Fruit fly (Drosophila melanogaster): Measurements from ENCODE around the gene mus312.

dm6 chr3L:7371290-7371689, 42.4 kb downstream of the mus312 start:
- no peak for TF ChIP-seq Sox102F (GFP tag; optimal IDR thresholded peaks at IDR 0.05)
- no peak for TF ChIP-seq crp (GFP tag; optimal IDR thresholded peaks at IDR 0.05)
- no peak for TF ChIP-seq Mad (GFP tag; optimal IDR thresholded peaks at IDR 0.05)
- no peak for TF ChIP-seq CG8478 (optimal IDR thresholded peaks at IDR 0.05)
- no peak for TF ChIP-seq MESR4 (GFP tag; optimal IDR thresholded peaks at IDR 0.05)
- TF ChIP-seq lbe (GFP tag; optimal IDR thresholded peaks at IDR 0.05) = no peak
- no peak for TF ChIP-seq bowl (GFP tag; IDR thresholded peaks at IDR 0.05)
- no peak for TF ChIP-seq Atf3 (GFP tag; optimal IDR thresholded peaks at IDR 0.05)
- no peak for TF ChIP-seq knrl (GFP tag; IDR thresholded peaks at IDR 0.05; ENCODE audit: partially characterized antibody)
- TF ChIP-seq crol (GFP tag; IDR thresholded peaks at IDR 0.05) = no peak
- no peak for TF ChIP-seq CG8359 (GFP tag; optimal IDR thresholded peaks at IDR 0.05; ENCODE audit: borderline replicate concordance)

All from whole organism, embryonic.